Fruit fly (Drosophila melanogaster): ENCODE measurements around the gene nSMase.

Gene nSMase

dm6 chr3L:3218859-3219258 lies at the start of gene nSMase, which contains the start of gene hob:
nSMase (plus strand) TSS chr3L:3219156.
hob (minus strand) TSS chr3L:3218920.
- TF ChIP-seq svp (GFP tag) (peak; percentile 80), CG6792 (GFP tag; optimal IDR thresholded peaks at IDR 0.05) (no peak)

dm6 chr3L:3172445-3172844 lies 46.5 kb upstream of the nSMase start, which contains the start of gene CG14963:
CG14963 (minus strand) TSS chr3L:3172545.
- TF ChIP-seq CG6854 (GFP tag; optimal IDR thresholded peaks at IDR 0.05) (no peak), CG8319 (GFP tag; optimal IDR thresholded peaks at IDR 0.05) (no peak), fd59A (GFP tag; optimal IDR thresholded peaks at IDR 0.05) (no peak), Eip75B (GFP tag; optimal IDR thresholded peaks at IDR 0.05) (no peak), CG8632 (GFP tag; optimal IDR thresholded peaks at IDR 0.05) (no peak), salr (GFP tag; optimal IDR thresholded peaks at IDR 0.05) (no peak), CG31627 (GFP tag; optimal IDR thresholded peaks at IDR 0.05) (no peak), Smox (GFP tag; optimal IDR thresholded peaks at IDR 0.05) (no peak), CG11762 (GFP tag; optimal IDR thresholded peaks at IDR 0.05; ENCODE audit: insufficient read depth) (no peak), Hr4 (GFP tag; optimal IDR thresholded peaks at IDR 0.05) (no peak), Ets21C (GFP tag; optimal IDR thresholded peaks at IDR 0.05) (no peak), Eip93F (GFP tag; optimal IDR thresholded peaks at IDR 0.05) (no peak), Hr39 (GFP tag; optimal IDR thresholded peaks at IDR 0.05) (no peak)

- TF ChIP-seq CG3032 (tag; optimal IDR thresholded peaks at IDR 0.05) (no peak), CG11294 (GFP tag; IDR thresholded peaks at IDR 0.05) (no peak), Lpt (GFP tag; optimal IDR thresholded peaks at IDR 0.05) (no peak), Hr4 (GFP tag; optimal IDR thresholded peaks at IDR 0.05) (no peak), CG31627 (GFP tag; optimal IDR thresholded peaks at IDR 0.05) (no peak), CG6854 (GFP tag; optimal IDR thresholded peaks at IDR 0.05) (no peak), Eip78C (GFP tag) (no peak), OdsH (GFP tag; optimal IDR thresholded peaks at IDR 0.05) (no peak), CG32006 (GFP tag; optimal IDR thresholded peaks at IDR 0.05) (no peak), CG34406 (GFP tag; optimal IDR thresholded peaks at IDR 0.05) (no peak), CG8319 (GFP tag; optimal IDR thresholded peaks at IDR 0.05) (no peak), CG16779 (tag; optimal IDR thresholded peaks at IDR 0.05) (no peak), vri (GFP tag; optimal IDR thresholded peaks at IDR 0.05) (no peak)
These were observed 41.1 kb upstream of the nSMase start for dm6 chr3L:3177872-3178271.

dm6 chr3L:3178530-3179096 lies 40.3 kb upstream of the nSMase start, which contains the start of the genes MnM and Girdin:
MnM (minus strand) TSS chr3L:3178580.
Girdin (plus strand) TSS chr3L:3178930.
- no peak for TF ChIP-seq Eip75B (GFP tag; optimal IDR thresholded peaks at IDR 0.05)
- no peak for TF ChIP-seq dac (GFP tag; optimal IDR thresholded peaks at IDR 0.05)
- no peak for TF ChIP-seq CG6854 (GFP tag; optimal IDR thresholded peaks at IDR 0.05)
- peak; percentile 59 for TF ChIP-seq Smox (GFP tag; optimal IDR thresholded peaks at IDR 0.05)
- TF ChIP-seq CG11294 (GFP tag; IDR thresholded peaks at IDR 0.05) = no peak
- peak; percentile 81 for TF ChIP-seq Hr39 (GFP tag; optimal IDR thresholded peaks at IDR 0.05)
- TF ChIP-seq Lpt (GFP tag; optimal IDR thresholded peaks at IDR 0.05) = peak; percentile 19
- TF ChIP-seq cyc (GFP tag; optimal IDR thresholded peaks at IDR 0.05) = peak; percentile 57
- peak; percentile 28; the same call in 1 of the 2 replicates for TF ChIP-seq Gug (GFP tag; IDR thresholded peaks at IDR 0.05)
- peak; percentile 79 for TF ChIP-seq CG31627 (GFP tag; optimal IDR thresholded peaks at IDR 0.05)
- TF ChIP-seq CG34406 (GFP tag; optimal IDR thresholded peaks at IDR 0.05) = peak; percentile 11
- TF ChIP-seq CG6792 (GFP tag; optimal IDR thresholded peaks at IDR 0.05) = no peak
- TF ChIP-seq fd59A (GFP tag; optimal IDR thresholded peaks at IDR 0.05) = peak; percentile 6
- peak; percentile 44 for TF ChIP-seq CG3032 (tag; optimal IDR thresholded peaks at IDR 0.05)
- peak; percentile 76 for TF ChIP-seq esn (GFP tag; optimal IDR thresholded peaks at IDR 0.05)
- TF ChIP-seq fd85E (GFP tag; optimal IDR thresholded peaks at IDR 0.05) = no peak
- peak; percentile 84 for TF ChIP-seq lz (GFP tag; optimal IDR thresholded peaks at IDR 0.05)
- TF ChIP-seq CG10669 (GFP tag; optimal IDR thresholded peaks at IDR 0.05) = no peak
- TF ChIP-seq CG6163 (GFP tag; IDR thresholded peaks at IDR 0.05) = peak; percentile 29; the same call in 1 of the 3 replicates
- peak; percentile 38 for TF ChIP-seq Sox15 (GFP tag; optimal IDR thresholded peaks at IDR 0.05)

Measured in whole organism, prepupa.